Worm (Caenorhabditis elegans): ENCODE results near the gene cdr-6.

DNA sequence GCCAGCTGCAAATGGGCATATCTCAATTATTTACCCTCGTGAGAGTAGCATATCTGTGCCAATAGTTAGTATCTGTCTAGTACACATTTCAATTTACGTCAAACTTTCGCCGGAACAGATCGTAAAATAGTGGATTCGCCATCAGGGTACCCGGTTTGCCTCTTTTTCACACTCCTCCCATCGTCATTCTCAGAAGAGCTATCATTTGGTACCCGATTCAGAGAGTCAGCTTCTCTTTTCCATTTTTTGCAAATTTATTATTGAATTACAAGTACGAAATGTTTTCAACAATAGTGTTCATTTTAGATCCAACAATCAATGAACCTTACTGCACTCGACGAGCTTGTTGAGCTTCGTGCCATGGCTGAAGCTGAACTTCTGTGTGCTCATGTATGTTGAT lies 15.5 kb upstream of the cdr-6 start, which contains the start of gene C54D10.5:
- TF ChIP-seq dpl-1 (GFP tag; optimal IDR thresholded peaks at IDR 0.05) (no peak), mef-2 (tag; optimal IDR thresholded peaks at IDR 0.05) (no peak), hpl-2 (GFP tag; optimal IDR thresholded peaks at IDR 0.05) (no peak), zag-1 (tag; optimal IDR thresholded peaks at IDR 0.05) (no peak), skn-1 (tag; optimal IDR thresholded peaks at IDR 0.05) (no peak), snpc-4 (tag; optimal IDR thresholded peaks at IDR 0.05) (no peak), tlp-1 (tag; optimal IDR thresholded peaks at IDR 0.05) (no peak), ces-1 (GFP tag; optimal IDR thresholded peaks at IDR 0.05) (no peak), efl-1 (optimal IDR thresholded peaks at IDR 0.05) (no peak), efl-1 (GFP tag; optimal IDR thresholded peaks at IDR 0.05 in 1 of 2) (no peak), nhr-11 (tag; optimal IDR thresholded peaks at IDR 0.05) (no peak), tbx-2 (tag; optimal IDR thresholded peaks at IDR 0.05) (no peak), nhr-12 (tag; optimal IDR thresholded peaks at IDR 0.05) (no peak), ama-1 (optimal IDR thresholded peaks at IDR 0.05) (no peak), lin-39 (tag; optimal IDR thresholded peaks at IDR 0.05) (no peak)
